Worm (Caenorhabditis elegans) whole organism, late embryonic: ENCODE measurements around the gene wsp-1.

Experiments
- ama-1 ChIP-seq: fragments of 150-350 bp; optimal IDR thresholded peaks from 2 replicates; lab custom pipeline; 2014
- ceh-18 ChIP-seq: sonication (generic microtip); optimal IDR thresholded peaks from 2 replicates; lab custom pipeline; 2016; ENCODE audit warnings: missing genetic modification characterization, missing compliant biosample characterization
- ceh-9 ChIP-seq: sonication (generic microtip); optimal IDR thresholded peaks from 2 replicates; lab custom pipeline; 2016; ENCODE audit warnings: mild to moderate bottlenecking, missing genetic modification characterization, inconsistent platforms, missing compliant biosample characterization
- dmd-4 ChIP-seq: sonication (generic microtip); optimal IDR thresholded peaks from 2 replicates; lab custom pipeline; 2016; ENCODE audit warnings: borderline replicate concordance, missing genetic modification characterization, missing compliant biosample characterization
- nhr-11 ChIP-seq: fragments of 150-350 bp; optimal IDR thresholded peaks from 2 replicates; lab custom pipeline; 2014; ENCODE audit warnings: missing biosample characterization, missing genetic modification characterization
- rnt-1 ChIP-seq: sonication (generic microtip); optimal IDR thresholded peaks from 2 replicates; lab custom pipeline; 2016; ENCODE audit warnings: missing genetic modification characterization, missing compliant biosample characterization
- sdc-2 ChIP-seq: sonication (generic microtip); optimal IDR thresholded peaks from 2 replicates; lab custom pipeline; 2016; ENCODE audit warnings: missing genotype, missing genetic modification characterization, missing compliant biosample characterization
- ztf-16 ChIP-seq: sonication (generic microtip); optimal IDR thresholded peaks from 2 replicates; lab custom pipeline; 2017; ENCODE audit warnings: missing genetic modification characterization, missing compliant biosample characterization

DNA sequence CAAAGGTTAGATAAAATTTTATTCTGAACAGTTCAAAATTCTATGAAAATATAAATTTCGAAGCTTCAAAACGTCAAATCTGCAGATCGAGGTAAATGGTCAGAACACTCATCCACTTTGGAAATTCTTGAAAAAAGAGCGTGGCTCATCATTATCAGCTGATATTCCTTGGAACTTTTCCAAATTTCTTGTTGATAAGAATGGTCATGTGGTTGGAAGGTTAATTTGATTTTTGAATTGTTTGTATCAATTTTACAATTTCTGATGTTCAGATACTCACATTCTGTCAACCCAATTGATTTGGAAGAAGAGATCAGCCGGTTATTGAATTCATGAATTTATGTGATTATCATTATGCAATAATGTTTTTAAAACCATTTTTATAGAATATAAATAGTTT is 24.3 kb upstream of the wsp-1 start:
- no peak for TF ChIP-seq ceh-18 (tag; lab: Kevin White, UChicago)
- TF ChIP-seq ama-1: no peak
- no peak for TF ChIP-seq rnt-1
- TF ChIP-seq dmd-4 (tag; lab: Kevin White, UChicago): no peak
- TF ChIP-seq ceh-9: no peak
- TF ChIP-seq ztf-16 (tag; lab: Kevin White, UChicago): no peak
- TF ChIP-seq nhr-11 (tag; lab: Kevin White, UChicago): no peak
- TF ChIP-seq sdc-2 (tag; lab: Kevin White, UChicago): no peak
